Worm (Caenorhabditis elegans) whole organism, L4 larva: Measurements from ENCODE around the gene gop-1.

Experiments
- aly-2 ChIP-seq: sonication (generic microtip); optimal IDR thresholded peaks from 2 replicates; lab custom pipeline; 2018; ENCODE audit warnings: missing biosample characterization, missing genetic modification characterization
- ceh-20 ChIP-seq: fragments of 200-800 bp; sonication (Bioruptor generic); IDR thresholded peaks from 2 replicates; pipeline ENCODE4 v1.3.6; 2022; ENCODE audit warnings: missing genetic modification reagents, missing genetic modification characterization, missing compliant biosample characterization
- ceh-82 ChIP-seq: sonication (generic microtip); optimal IDR thresholded peaks from 2 replicates; lab custom pipeline; 2017; ENCODE audit warnings: missing biosample characterization, missing genetic modification characterization
- fos-1 ChIP-seq: fragments of 150-350 bp; optimal IDR thresholded peaks from 2 replicates; lab custom pipeline; 2014; ENCODE audit warnings: missing biosample characterization, missing genetic modification characterization
- lin-38 ChIP-seq: fragments of 200-800 bp; sonication (Bioruptor generic); IDR thresholded peaks from 2 replicates; pipeline ENCODE4 v1.3.6; 2022; ENCODE audit warnings: missing genetic modification reagents, missing genetic modification characterization, missing compliant biosample characterization
- lir-3 ChIP-seq: sonication (generic microtip); optimal IDR thresholded peaks from 2 replicates; lab custom pipeline; 2016; ENCODE audit warnings: mild to moderate bottlenecking, missing genetic modification characterization, missing compliant biosample characterization
- nhr-102 ChIP-seq: sonication (generic microtip); optimal IDR thresholded peaks from 2 replicates; lab custom pipeline; 2016; ENCODE audit warnings: mild to moderate bottlenecking, missing genetic modification characterization, moderate library complexity, missing compliant biosample characterization
- nhr-11 ChIP-seq: fragments of 150-350 bp; optimal IDR thresholded peaks from 2 replicates; lab custom pipeline; 2014; ENCODE audit warnings: missing biosample characterization, missing genetic modification characterization
- nhr-41 ChIP-seq: fragments of 200-800 bp; sonication (Bioruptor generic); IDR thresholded peaks from 2 replicates; pipeline ENCODE4 v1.3.6; 2022; ENCODE audit warnings: missing genetic modification reagents, missing genetic modification characterization, missing compliant biosample characterization
- nhr-77 ChIP-seq: fragments of 150-350 bp; optimal IDR thresholded peaks from 2 replicates; lab custom pipeline; 2014; ENCODE audit warnings: missing biosample characterization, missing genetic modification characterization
- skn-1 ChIP-seq: fragments of 150-350 bp; optimal IDR thresholded peaks from 2 replicates; lab custom pipeline; 2014; ENCODE audit warnings: missing biosample characterization, missing genetic modification characterization
- tag-97 ChIP-seq: fragments of 200-800 bp; sonication (Bioruptor generic); IDR thresholded peaks from 2 replicates; pipeline ENCODE4 v1.3.6; 2022; ENCODE audit warnings: missing genetic modification characterization, missing compliant biosample characterization
- vab-7 ChIP-seq: fragments of 200-800 bp; sonication (Bioruptor generic); IDR thresholded peaks from 2 replicates; pipeline ENCODE4 v1.3.6; 2022; ENCODE audit warnings: missing genetic modification reagents, missing genetic modification characterization, missing compliant biosample characterization

ce11 chrIII:5304044-5304443, 49.8 kb downstream of the gop-1 start:
- TF ChIP-seq ceh-82 (tag; lab: Kevin White, UChicago) (no peak), ceh-20 (GFP tag; lab: Robert Waterston, UW) (no peak), vab-7 (GFP tag; lab: Robert Waterston, UW) (no peak), nhr-102 (no peak), lir-3 (no peak), nhr-77 (tag; lab: Kevin White, UChicago) (no peak), fos-1 (tag; lab: Kevin White, UChicago) (no peak), tag-97 (GFP tag; lab: Robert Waterston, UW) (no peak), lin-38 (no peak), nhr-11 (no peak), skn-1 (no peak), aly-2 (tag; lab: Kevin White, UChicago) (no peak), nhr-41 (GFP tag; lab: Robert Waterston, UW) (no peak)
